Worm (Caenorhabditis elegans): Measurements from ENCODE around the gene R02F2.9.

DNA sequence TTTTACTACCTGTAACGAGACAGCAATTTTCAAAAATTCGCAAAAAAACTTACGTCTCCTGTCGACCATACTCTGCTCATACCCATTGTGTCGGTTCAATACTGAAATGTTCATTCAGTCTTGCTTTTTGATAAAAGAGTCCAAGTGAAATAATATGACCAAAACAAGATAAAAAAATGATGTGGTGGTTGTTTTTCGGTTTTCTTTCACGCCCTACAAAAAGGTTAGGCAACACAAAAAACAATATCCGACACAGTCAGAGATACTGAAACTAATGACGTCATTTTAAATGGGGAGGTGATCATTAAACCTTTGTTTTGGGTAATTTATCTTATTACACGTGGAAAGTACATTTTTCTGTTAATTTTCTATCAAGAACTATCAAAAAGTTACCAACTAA, 3.8 kb upstream of the R02F2.9 start, which contains the start of gene R02F2.8:
- TF ChIP-seq unc-3 (GFP tag; conservative IDR thresholded peaks at IDR 0.05), result no peak
- no peak for TF ChIP-seq unc-3 (tag; optimal IDR thresholded peaks at IDR 0.05)
- no peak for TF ChIP-seq elt-2 (tag; optimal IDR thresholded peaks at IDR 0.05)
- TF ChIP-seq pag-3 (tag; optimal IDR thresholded peaks at IDR 0.05; ENCODE audit: borderline replicate concordance), result no peak
- no peak for TF ChIP-seq ceh-45 (GFP tag; IDR thresholded peaks at IDR 0.05)
- TF ChIP-seq che-1 (tag; optimal IDR thresholded peaks at IDR 0.05), result no peak
- no peak for TF ChIP-seq hlh-13 (GFP tag; optimal IDR thresholded peaks at IDR 0.05)
- TF ChIP-seq pqm-1 (tag; optimal IDR thresholded peaks at IDR 0.05), result no peak
- no peak for TF ChIP-seq hlh-30 (tag; optimal IDR thresholded peaks at IDR 0.05; ENCODE audit: insufficient read depth)
- TF ChIP-seq sdc-2 (tag; optimal IDR thresholded peaks at IDR 0.05), result no peak
- no peak for TF ChIP-seq ceh-9 (tag; optimal IDR thresholded peaks at IDR 0.05)
- no peak for TF ChIP-seq ztf-16 (tag; optimal IDR thresholded peaks at IDR 0.05)
- no peak for TF ChIP-seq F13H6.1 (tag; optimal IDR thresholded peaks at IDR 0.05)

All from whole organism, late embryonic.